Fruit fly (Drosophila melanogaster): Measurements from ENCODE around the gene CG3281.

CG3281 gene

DNA sequence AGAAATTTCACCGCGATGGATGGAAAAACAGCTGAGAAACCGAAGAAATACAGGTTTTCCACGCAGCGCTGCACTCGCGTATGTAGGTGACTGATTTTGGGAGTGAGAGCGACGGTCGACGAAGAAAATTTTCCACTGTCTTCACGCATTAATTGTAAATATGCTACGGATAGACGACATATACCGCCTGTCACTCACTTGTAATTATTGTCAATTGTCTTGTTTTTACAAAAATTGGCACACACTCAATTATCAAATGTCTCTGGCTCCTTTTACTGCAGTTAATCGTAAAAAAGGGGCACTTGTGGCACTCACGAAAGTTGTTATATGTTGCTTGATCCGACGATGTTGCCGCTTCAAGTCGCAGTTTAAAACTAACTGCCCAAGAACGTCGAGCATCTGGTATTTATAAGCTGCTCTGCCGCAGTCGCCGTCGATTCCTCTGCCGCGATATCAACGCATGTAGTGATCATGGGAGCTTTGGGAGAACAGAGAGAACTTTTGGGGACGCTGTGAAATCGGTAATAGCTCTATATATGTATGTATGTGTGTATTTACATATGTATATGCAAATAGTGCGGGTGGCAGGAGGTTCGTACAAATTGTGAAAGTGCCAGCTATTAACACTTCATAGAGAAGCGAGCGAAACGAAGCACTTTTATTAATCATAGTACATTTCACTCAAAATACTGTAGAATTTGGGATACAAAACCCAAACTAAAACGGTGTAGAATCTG, 30.5 kb upstream of the CG3281 start, which contains the start of gene mfas (continued):
- TF ChIP-seq topi (GFP tag; optimal IDR thresholded peaks at IDR 0.05) = no peak
- peak; percentile 44 for TF ChIP-seq Eip78C (GFP tag)

DNA sequence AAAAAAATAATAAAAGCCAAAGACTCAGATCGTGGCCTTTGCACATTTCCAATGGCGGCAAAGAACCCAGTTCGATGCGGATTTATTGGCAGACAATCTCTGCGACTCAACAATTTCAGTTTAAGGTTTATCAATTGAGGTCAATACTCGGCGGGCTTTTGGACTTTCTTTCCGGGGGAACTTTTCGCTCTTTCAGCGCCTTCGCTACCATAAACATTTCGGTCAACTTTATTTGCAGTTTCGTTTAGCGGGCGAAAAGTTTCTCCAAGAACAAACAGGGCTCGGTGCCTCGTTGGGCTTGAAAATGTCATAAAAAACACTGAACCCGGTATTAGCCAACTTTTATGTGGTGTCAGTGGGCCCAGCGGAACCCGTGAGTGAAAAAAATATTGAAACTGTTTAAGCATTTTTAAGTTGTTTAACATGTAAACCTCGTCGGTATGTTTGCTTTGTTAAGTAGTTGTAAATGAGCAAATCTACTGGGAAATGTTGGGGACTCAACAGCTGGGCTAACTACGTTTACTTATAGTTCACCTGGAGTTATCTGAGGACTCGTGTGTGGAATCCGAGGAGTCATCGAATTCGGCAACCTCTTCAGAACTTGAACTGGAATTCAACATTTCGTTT, 29.0 kb upstream of the CG3281 start:
- TF ChIP-seq CG6808 (GFP tag; optimal IDR thresholded peaks at IDR 0.05) (no peak), vri (GFP tag; optimal IDR thresholded peaks at IDR 0.05) (no peak), Eip78C (GFP tag) (peak; percentile 67), Sox102F (GFP tag; optimal IDR thresholded peaks at IDR 0.05) (peak; percentile 23), CG6854 (GFP tag; optimal IDR thresholded peaks at IDR 0.05) (peak; percentile 80), fkh (GFP tag; optimal IDR thresholded peaks at IDR 0.05) (peak; percentile 60), svp (GFP tag) (peak; percentile 90), Blimp-1 (GFP tag; optimal IDR thresholded peaks at IDR 0.05) (peak; percentile 10)

DNA sequence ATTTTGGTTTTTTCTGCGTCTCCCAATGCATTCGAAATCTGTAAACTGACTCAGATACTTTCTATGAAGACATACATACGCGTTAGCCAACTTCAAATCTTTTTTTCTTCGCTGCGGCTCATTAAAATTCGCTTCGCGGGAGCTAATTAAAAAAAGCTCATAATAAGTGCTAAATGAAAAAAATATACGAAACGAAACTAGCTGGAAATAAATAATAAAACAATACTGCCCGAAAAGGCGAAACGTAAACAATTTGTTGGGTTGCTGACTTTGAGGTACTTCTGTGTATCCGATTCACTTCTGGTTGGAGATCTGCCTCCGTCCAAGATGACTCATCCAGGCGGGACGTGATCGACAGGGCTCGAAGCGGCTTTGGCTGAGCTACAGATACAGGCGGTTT, 27.4 kb upstream of the CG3281 start:
- TF ChIP-seq fd85E (GFP tag; optimal IDR thresholded peaks at IDR 0.05) (no peak), spab (GFP tag; optimal IDR thresholded peaks at IDR 0.05) (no peak)

- no peak for TF ChIP-seq svp (GFP tag)
- TF ChIP-seq CG6163 (GFP tag; IDR thresholded peaks at IDR 0.05) = 0 out of 3 replicates have a peak, but pooled peaks have one; percentile 24
Observed at dm6 chr3R:11989206-11989605, 26.6 kb upstream of the CG3281 start.

- no peak for TF ChIP-seq CG7368 (GFP tag; optimal IDR thresholded peaks at IDR 0.05)
- peak in 1 of 2 experiments; percentile 22 for TF ChIP-seq ss (GFP tag; optimal IDR thresholded peaks at IDR 0.05)
- no peak for TF ChIP-seq vri (GFP tag; optimal IDR thresholded peaks at IDR 0.05)
- TF ChIP-seq svp (GFP tag) = peak; percentile 99
- no peak for TF ChIP-seq CG16779 (tag; optimal IDR thresholded peaks at IDR 0.05)
- peak; percentile 75 for TF ChIP-seq Eip78C (GFP tag)
Observed at dm6 chr3R:11984862-11985261, 22.3 kb upstream of the CG3281 start.

DNA sequence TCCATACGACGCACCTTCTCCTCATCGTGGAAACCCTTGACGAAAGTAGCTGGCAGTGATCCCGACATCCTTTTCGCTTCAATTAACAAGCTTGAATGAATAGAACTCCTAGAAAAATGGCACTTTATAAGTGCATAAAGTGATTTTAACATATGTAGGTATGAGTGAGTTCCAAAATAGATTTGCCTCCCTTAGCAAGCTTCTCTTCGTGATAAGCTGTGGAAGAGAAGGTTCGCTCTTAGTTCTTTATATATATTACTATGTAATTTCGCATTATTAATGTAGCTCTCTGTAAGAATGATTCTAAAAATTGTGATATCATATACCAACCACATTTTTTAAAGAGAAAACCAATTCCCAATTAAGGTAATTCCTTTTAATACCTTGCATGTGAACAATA, 21.8 kb upstream of the CG3281 start, which contains the start of gene CG3397:
TSS of gene CG3397 (minus strand) at position 101 of the 400 bp plus-strand sequence.
- TF ChIP-seq Hr4 (GFP tag; optimal IDR thresholded peaks at IDR 0.05) (no peak), CG11762 (GFP tag; optimal IDR thresholded peaks at IDR 0.05; ENCODE audit: insufficient read depth) (no peak), CG3919 (GFP tag; optimal IDR thresholded peaks at IDR 0.05) (no peak), Blimp-1 (GFP tag; optimal IDR thresholded peaks at IDR 0.05) (no peak), esn (GFP tag; optimal IDR thresholded peaks at IDR 0.05) (no peak), dac (GFP tag; optimal IDR thresholded peaks at IDR 0.05) (no peak), spab (GFP tag; optimal IDR thresholded peaks at IDR 0.05) (no peak), CG6854 (GFP tag; optimal IDR thresholded peaks at IDR 0.05) (no peak), Eip75B (GFP tag; optimal IDR thresholded peaks at IDR 0.05) (no peak), Hr39 (GFP tag; optimal IDR thresholded peaks at IDR 0.05) (no peak), CG8119 (GFP tag; IDR thresholded peaks at IDR 0.05) (no peak), CG11902 (GFP tag; optimal IDR thresholded peaks at IDR 0.05) (no peak), Ets96B (tag; optimal IDR thresholded peaks at IDR 0.05) (no peak)

DNA sequence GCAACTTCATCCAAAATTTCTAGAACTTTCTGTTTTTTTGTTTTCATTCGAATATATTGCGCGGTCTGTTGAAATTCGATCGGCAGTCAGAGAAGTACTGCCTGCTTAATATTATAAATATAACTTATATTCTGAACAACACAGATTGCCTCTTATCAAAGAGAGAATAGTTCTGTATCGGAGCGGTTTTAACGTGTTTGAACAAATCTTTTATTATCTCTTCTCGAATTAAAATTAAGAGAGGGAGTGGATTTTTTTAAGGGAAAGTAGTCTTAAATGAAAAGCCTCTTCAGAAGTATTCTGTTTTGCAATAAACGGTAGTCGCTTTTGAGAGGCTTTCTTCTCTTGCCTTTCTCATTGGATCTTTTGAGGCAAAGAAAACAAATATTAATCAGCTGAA, 19.9 kb upstream of the CG3281 start:
- no peak for TF ChIP-seq net (GFP tag; optimal IDR thresholded peaks at IDR 0.05)
- peak; percentile 53 for TF ChIP-seq Eip93F (GFP tag; optimal IDR thresholded peaks at IDR 0.05)
